Worm (Caenorhabditis elegans): ENCODE results near the gene ndua-5.

DNA sequence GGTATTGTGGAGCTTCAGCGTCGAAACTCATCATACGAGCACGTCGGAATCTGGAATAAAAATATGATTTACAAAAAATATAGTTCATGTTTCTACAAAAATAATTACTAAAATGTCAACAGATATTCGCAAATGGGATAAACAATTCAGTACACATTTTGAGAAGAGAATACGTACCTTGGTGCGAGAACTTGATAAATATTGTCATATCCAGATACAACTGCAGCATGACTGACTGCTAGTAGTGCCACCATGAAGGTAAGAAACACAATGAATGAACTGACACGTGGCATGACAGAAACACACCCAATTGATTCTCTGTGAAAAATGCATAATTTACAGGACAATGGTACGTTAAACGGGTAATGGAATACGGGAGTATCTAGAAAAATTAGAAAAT is 6.1 kb downstream of the ndua-5 start, which contains the start of gene nlp-35:
- TF ChIP-seq him-1 (tag; optimal IDR thresholded peaks at IDR 0.05) (no peak), W03F9.2 (tag; optimal IDR thresholded peaks at IDR 0.05) (no peak)

Data from whole organism, L4/young adult.